Worm (Caenorhabditis elegans): ENCODE measurements around the gene asp-13.

The asp-13 gene

DNA sequence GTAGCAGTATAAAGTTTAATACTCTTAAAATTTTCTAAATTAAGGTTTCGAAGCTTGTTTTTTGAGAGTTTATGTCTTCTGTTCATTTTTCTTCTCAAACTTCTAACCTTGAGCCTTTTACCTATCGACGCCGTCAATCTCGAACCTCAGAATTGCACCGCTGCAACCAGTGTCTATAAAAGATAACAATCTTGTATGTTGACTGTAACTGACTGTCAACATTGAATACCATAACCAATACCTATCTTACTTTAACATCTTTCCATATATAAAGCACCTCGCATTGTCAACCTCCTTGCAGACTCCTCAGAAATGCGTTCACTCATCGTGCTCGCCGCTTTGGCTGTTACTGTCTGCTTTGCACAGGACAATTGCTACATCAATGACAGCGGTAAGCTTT is 24.3 kb downstream of the asp-13 start, which contains the start of gene grd-5:
Gene grd-5, plus strand, starts transcription at position 295 of the 400 bp plus-strand sequence.
- TF ChIP-seq unc-130 (GFP tag; optimal IDR thresholded peaks at IDR 0.05) (no peak), B0019.2 (GFP tag; conservative IDR thresholded peaks at IDR 0.05) (no peak), snpc-4 (GFP tag; optimal IDR thresholded peaks at IDR 0.05) (no peak), snpc-4 (tag; optimal IDR thresholded peaks at IDR 0.05) (no peak), ztf-26 (tag; optimal IDR thresholded peaks at IDR 0.05) (no peak), madf-3 (GFP tag; IDR thresholded peaks at IDR 0.05) (no peak)

DNA sequence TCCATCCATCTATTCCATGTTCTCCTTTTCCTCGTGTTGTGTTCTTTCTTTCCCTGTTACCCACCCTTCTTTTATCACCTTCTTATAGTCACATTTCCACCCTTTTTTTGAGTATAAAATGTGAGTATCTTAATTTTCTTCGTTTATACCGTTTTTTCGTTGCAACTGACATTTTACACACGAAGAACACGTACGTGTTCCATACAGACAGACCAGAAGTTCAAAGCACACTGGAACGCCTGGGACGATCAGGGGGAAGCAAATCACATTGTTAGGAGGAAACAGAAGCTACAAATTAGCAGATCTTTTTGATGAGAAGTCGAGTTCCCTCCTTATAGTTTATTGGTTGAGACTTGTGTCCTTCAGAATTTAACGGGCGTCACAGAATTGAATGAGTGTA is 27.3 kb downstream of the asp-13 start:
- TF ChIP-seq ekl-4 (GFP tag; IDR thresholded peaks at IDR 0.05) (peak; percentile 22; the same call in 1 of the 2 replicates), nhr-80 (tag; optimal IDR thresholded peaks at IDR 0.05) (no peak), him-1 (tag; optimal IDR thresholded peaks at IDR 0.05) (peak; percentile 23), B0336.3 (GFP tag; IDR thresholded peaks at IDR 0.05) (0 out of 2 replicates have a peak, but pooled peaks have one; percentile 16), madf-3 (GFP tag; IDR thresholded peaks at IDR 0.05) (0 out of 2 replicates have a peak, but pooled peaks have one; percentile 29)

DNA sequence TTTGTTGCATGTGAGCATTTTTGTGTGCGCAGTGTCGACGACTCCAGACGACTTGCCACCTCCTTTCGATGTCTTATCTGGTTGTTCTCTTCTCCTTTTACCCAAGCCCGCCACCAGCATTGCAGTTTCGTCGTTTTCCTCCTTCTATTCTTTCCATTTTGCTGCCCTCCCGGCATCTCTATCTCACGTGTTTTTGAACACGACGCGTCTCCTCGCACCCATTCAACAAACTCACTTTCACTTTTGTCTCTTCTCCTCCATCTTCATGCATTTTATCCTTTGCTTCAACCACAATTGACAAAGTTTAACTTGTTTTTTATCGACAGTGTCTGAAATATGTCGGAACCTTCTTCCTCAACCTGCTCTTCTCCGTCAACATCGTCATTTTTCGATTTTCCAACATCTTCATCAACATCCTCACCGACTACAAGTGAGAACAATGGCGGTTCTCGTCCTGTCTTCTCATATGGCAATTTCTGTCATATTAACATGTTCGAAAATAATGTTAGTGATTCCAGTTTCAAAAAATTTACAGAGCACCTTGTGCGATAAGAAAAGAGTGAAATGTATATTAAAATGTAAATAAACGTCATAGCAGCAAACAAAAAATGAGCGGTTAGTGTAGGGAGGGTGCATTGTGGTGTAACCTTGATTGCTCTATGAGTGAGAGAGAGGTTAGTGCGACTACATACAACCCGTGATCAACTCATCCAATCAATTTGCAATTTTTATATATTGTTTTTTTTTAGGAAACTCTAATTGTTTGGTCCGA is 32.2 kb downstream of the asp-13 start, which contains the start of gene fip-4:
Gene fip-4, minus strand, starts transcription at position 636 of the 772 bp plus-strand sequence.
- no peak for TF ChIP-seq aptf-2 (GFP tag; conservative IDR thresholded peaks at IDR 0.05)
- peak; percentile 68 for TF ChIP-seq pha-4 (tag; optimal IDR thresholded peaks at IDR 0.05)
- TF ChIP-seq ZK185.1 (tag; optimal IDR thresholded peaks at IDR 0.05; ENCODE audit: poor library complexity, severe bottlenecking): peak; percentile 10
- TF ChIP-seq aptf-3 (GFP tag; IDR thresholded peaks at IDR 0.05): 0 out of 2 replicates have a peak, but pooled peaks have one; percentile 23
- no peak; the same call in 1 of the 2 replicates for TF ChIP-seq dox-1 (GFP tag; IDR thresholded peaks at IDR 0.05)
- TF ChIP-seq rcor-1 (GFP tag; IDR thresholded peaks at IDR 0.05): no peak
- 0 out of 2 replicates have a peak, but pooled peaks have one; percentile 8 for TF ChIP-seq zfh-2 (GFP tag; conservative IDR thresholded peaks at IDR 0.05)
- TF ChIP-seq F23B12.7 (tag; optimal IDR thresholded peaks at IDR 0.05; ENCODE audit: insufficient read depth): peak; percentile 23
- TF ChIP-seq B0336.3 (GFP tag; IDR thresholded peaks at IDR 0.05): 0 out of 2 replicates have a peak, but pooled peaks have one; percentile 18
- peak; percentile 67 for TF ChIP-seq nhr-80 (tag; optimal IDR thresholded peaks at IDR 0.05)

DNA sequence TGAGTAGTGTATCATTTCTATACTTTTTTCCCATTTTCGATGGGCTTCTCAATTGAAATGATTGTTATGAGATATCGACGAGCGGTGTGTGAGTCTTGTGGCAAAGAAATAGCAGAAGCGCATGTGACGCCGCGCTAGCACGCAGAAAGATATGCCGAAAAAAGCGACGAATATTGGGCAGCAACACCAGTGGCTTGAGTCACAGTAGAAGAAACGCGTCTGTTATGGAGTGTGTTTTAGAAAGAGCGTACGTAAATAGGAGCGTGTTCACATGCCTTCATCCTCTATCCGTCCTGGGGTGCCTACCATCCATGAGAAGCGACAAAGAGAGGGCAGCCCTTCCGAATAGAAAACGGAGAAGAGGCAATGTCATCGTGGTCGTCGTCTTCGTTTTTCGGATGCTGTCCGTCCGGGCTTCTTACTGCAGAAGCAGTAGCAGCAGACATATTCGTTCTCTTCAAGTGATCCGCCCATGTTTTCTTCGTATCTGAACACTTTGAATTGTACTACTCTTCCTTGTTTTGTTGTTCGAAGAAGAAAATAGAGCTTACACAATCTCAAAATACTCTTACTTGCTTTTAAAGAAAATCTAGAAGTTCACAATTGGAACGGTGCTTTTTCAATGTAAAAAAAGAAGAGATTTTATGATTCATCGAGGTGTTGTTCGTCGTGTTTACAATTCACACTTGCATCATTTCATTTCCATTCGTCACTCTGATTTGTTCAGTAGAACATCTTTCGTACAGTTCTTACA is 33.0 kb downstream of the asp-13 start:
- TF ChIP-seq unc-62 (GFP tag; optimal IDR thresholded peaks at IDR 0.05): no peak
- TF ChIP-seq lin-26 (GFP tag; IDR thresholded peaks at IDR 0.05): peak; percentile 66; the same call in 1 of the 2 replicates
- no peak for TF ChIP-seq rec-8 (tag; optimal IDR thresholded peaks at IDR 0.05)
- TF ChIP-seq nfya-2 (GFP tag; IDR thresholded peaks at IDR 0.05): no peak
- no peak for TF ChIP-seq bed-2 (GFP tag; IDR thresholded peaks at IDR 0.05)
- no peak for TF ChIP-seq lin-54 (GFP tag; optimal IDR thresholded peaks at IDR 0.05)
- TF ChIP-seq nfyb-1 (GFP tag; IDR thresholded peaks at IDR 0.05): no peak
- TF ChIP-seq hlh-12 (tag; optimal IDR thresholded peaks at IDR 0.05): no peak
- peak; percentile 31 for TF ChIP-seq repo-1 (tag; optimal IDR thresholded peaks at IDR 0.05)
- TF ChIP-seq hmg-20 (GFP tag; IDR thresholded peaks at IDR 0.05): no peak
- TF ChIP-seq B0035.1 (tag; optimal IDR thresholded peaks at IDR 0.05): no peak
- no peak for TF ChIP-seq ets-4 (GFP tag; optimal IDR thresholded peaks at IDR 0.05)
- no peak for TF ChIP-seq ceh-79 (tag; optimal IDR thresholded peaks at IDR 0.05)
- no peak for TF ChIP-seq hlh-26 (GFP tag; conservative IDR thresholded peaks at IDR 0.05)
- no peak for TF ChIP-seq attf-6 (GFP tag; IDR thresholded peaks at IDR 0.05)
- no peak for TF ChIP-seq lsy-27 (tag; optimal IDR thresholded peaks at IDR 0.05; ENCODE audit: borderline replicate concordance, insufficient read depth)
- TF ChIP-seq aptf-3 (GFP tag; IDR thresholded peaks at IDR 0.05): 0 out of 2 replicates have a peak, but pooled peaks have one; percentile 7
- TF ChIP-seq egl-44 (GFP tag; IDR thresholded peaks at IDR 0.05): no peak
- no peak for TF ChIP-seq F10E7.11 (tag; optimal IDR thresholded peaks at IDR 0.05)
- TF ChIP-seq zfh-2 (GFP tag; conservative IDR thresholded peaks at IDR 0.05): peak; percentile 54; the same call in 1 of the 2 replicates
- TF ChIP-seq bed-1 (GFP tag; IDR thresholded peaks at IDR 0.05): no peak
- TF ChIP-seq let-526 (GFP tag; IDR thresholded peaks at IDR 0.05): no peak
- no peak for TF ChIP-seq nhr-179 (tag; optimal IDR thresholded peaks at IDR 0.05)
- no peak for TF ChIP-seq K11D2.4 (GFP tag; IDR thresholded peaks at IDR 0.05)

Measured in whole organism, young adult.